Fruit fly (Drosophila melanogaster): Measurements from ENCODE around the gene CG5888.

The CG5888 gene

DNA sequence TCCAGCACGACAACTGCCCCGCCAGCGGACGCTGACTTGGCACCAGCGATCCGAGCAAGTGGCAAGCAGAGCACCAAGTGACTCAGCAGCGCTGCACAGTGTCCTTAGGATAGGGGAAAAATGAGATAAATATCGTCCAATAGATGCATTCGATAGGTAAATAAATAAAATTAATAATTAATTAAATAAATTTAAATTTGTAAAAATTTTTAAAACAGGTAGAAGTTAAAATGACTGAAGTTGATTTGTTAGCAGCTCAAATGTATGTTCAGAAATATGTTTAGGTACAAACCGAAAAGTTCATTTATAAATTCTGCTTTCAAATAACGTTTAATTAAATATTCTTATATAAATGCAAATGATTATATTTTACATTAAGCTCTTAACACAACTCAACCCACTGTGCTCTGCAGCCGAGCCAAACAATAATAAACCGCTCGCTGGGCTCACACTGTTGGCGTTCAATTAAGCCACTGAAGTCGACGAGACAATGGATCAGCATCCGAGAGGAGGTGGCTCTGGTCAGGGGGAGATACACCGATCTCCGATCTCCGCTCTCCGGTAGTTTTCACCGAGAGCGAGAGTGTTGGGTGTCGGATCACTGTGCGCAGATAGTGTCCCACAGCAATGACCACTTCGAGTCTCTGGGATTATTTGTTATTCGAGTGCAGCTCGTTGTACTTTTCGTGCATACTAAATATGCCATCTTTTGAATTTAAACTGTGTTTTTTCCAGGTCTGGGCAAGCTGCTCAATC lies at the start of gene CG5888:
TSS of gene CG5888 (minus strand) at position 19 of the 756 bp plus-strand sequence.
- TF ChIP-seq CG32121 (GFP tag; IDR thresholded peaks at IDR 0.05) (peak; percentile 67), CG8159 (tag; optimal IDR thresholded peaks at IDR 0.05) (peak; percentile 80), Ets98B (GFP tag; IDR thresholded peaks at IDR 0.05) (peak; percentile 65; the same call in 1 of the 2 replicates), CG10348 (GFP tag; IDR thresholded peaks at IDR 0.05) (no peak), CG34367 (tag; optimal IDR thresholded peaks at IDR 0.05) (peak; percentile 54), Pif1B (GFP tag; optimal IDR thresholded peaks at IDR 0.05) (peak; percentile 4), CG12605 (GFP tag; IDR thresholded peaks at IDR 0.05) (no peak; the same call in 1 of the 2 replicates), Snoo (tag; optimal IDR thresholded peaks at IDR 0.05) (peak; percentile 81), D1 (tag; optimal IDR thresholded peaks at IDR 0.05) (no peak), EcR (GFP tag; optimal IDR thresholded peaks at IDR 0.05) (peak; percentile 75), CG17806 (tag; optimal IDR thresholded peaks at IDR 0.05) (peak; percentile 46), gl (tag; optimal IDR thresholded peaks at IDR 0.05) (no peak), fd96Ca (GFP tag; IDR thresholded peaks at IDR 0.05) (0 out of 3 replicates have a peak, but pooled peaks have one; percentile 20), CG14655 (GFP tag; optimal IDR thresholded peaks at IDR 0.05) (peak; percentile 69), CG8301 (tag; optimal IDR thresholded peaks at IDR 0.05) (no peak), Pif1A (GFP tag; optimal IDR thresholded peaks at IDR 0.05) (peak; percentile 9), CG13204 (GFP tag; optimal IDR thresholded peaks at IDR 0.05) (peak; percentile 66), CG15710 (tag; optimal IDR thresholded peaks at IDR 0.05) (peak; percentile 88), CG9948 (tag; optimal IDR thresholded peaks at IDR 0.05) (peak; percentile 66), rn (GFP tag; IDR thresholded peaks at IDR 0.05) (0 out of 2 replicates have a peak, but pooled peaks have one; percentile 35), CG4496 (GFP tag; IDR thresholded peaks at IDR 0.05) (peak; percentile 69; the same call in 2 of the 3 replicates)

DNA sequence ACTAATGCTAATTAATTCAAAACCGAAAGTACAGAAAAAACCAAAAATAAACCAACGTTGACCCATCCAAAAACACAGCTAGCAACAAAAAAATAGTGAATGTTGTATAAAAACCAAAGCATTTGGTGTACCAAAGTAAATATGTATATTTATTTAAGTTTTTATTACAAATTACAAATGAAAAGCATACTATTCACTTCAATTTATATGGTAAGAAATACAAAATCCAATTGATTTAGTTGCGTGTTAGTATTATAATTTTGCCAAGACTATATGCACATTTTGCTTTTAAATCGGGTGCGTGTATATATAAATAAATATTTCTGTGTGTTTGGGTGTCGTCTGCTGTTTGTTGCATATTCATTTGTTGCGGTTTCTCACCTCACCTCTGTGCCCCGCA lies 48.9 kb upstream of the CG5888 start:
- TF ChIP-seq Pif1A (GFP tag; optimal IDR thresholded peaks at IDR 0.05) (no peak), rn (GFP tag; IDR thresholded peaks at IDR 0.05) (no peak), CG9948 (tag; optimal IDR thresholded peaks at IDR 0.05) (no peak), CG32121 (GFP tag; IDR thresholded peaks at IDR 0.05) (peak; percentile 41), CG34367 (tag; optimal IDR thresholded peaks at IDR 0.05) (no peak), CG14655 (GFP tag; optimal IDR thresholded peaks at IDR 0.05) (peak; percentile 5), CG8301 (tag; optimal IDR thresholded peaks at IDR 0.05) (peak; percentile 13), CG12605 (GFP tag; IDR thresholded peaks at IDR 0.05) (no peak), gl (tag; optimal IDR thresholded peaks at IDR 0.05) (no peak), CG13204 (GFP tag; optimal IDR thresholded peaks at IDR 0.05) (no peak), fd96Ca (GFP tag; IDR thresholded peaks at IDR 0.05) (no peak), D1 (tag; optimal IDR thresholded peaks at IDR 0.05) (no peak), CG15710 (tag; optimal IDR thresholded peaks at IDR 0.05) (no peak)

DNA sequence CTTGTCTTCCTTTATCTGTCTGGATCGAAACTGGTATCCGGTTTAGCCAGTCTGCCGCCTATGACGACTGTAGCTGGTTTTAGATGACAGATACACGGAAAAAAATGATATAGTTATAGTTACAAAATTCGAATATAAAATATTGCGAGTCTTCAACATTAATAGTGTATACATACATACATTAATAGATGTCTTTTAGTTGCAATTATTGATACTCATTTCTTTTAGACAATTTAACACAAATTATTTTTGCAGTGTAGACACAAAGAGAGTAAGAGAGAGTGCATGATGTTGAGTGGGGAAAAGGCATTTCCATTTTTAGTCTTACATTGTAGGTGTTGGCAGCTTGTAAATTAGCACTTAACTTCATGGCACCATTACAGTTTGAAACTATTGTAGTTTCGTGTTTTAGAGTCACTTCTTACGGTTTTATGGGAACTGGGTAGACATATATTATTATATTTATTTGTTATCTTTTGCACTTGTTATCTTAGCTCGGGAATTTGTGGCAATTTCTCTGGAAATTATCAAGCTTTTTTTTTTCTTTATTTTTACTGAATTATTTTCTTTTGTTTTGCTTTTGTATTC lies 47.0 kb upstream of the CG5888 start:
- TF ChIP-seq CG13204 (GFP tag; optimal IDR thresholded peaks at IDR 0.05) (peak; percentile 88), Pif1B (GFP tag; optimal IDR thresholded peaks at IDR 0.05) (no peak), CG17806 (tag; optimal IDR thresholded peaks at IDR 0.05) (no peak), CG12605 (GFP tag; IDR thresholded peaks at IDR 0.05) (peak; percentile 95), Snoo (tag; optimal IDR thresholded peaks at IDR 0.05) (peak; percentile 85), CG8301 (tag; optimal IDR thresholded peaks at IDR 0.05) (no peak), EcR (GFP tag; optimal IDR thresholded peaks at IDR 0.05) (peak; percentile 56), CG9948 (tag; optimal IDR thresholded peaks at IDR 0.05) (peak; percentile 71), CG34367 (tag; optimal IDR thresholded peaks at IDR 0.05) (peak; percentile 92), CG15710 (tag; optimal IDR thresholded peaks at IDR 0.05) (peak; percentile 96), Pif1A (GFP tag; optimal IDR thresholded peaks at IDR 0.05) (peak; percentile 49)

DNA sequence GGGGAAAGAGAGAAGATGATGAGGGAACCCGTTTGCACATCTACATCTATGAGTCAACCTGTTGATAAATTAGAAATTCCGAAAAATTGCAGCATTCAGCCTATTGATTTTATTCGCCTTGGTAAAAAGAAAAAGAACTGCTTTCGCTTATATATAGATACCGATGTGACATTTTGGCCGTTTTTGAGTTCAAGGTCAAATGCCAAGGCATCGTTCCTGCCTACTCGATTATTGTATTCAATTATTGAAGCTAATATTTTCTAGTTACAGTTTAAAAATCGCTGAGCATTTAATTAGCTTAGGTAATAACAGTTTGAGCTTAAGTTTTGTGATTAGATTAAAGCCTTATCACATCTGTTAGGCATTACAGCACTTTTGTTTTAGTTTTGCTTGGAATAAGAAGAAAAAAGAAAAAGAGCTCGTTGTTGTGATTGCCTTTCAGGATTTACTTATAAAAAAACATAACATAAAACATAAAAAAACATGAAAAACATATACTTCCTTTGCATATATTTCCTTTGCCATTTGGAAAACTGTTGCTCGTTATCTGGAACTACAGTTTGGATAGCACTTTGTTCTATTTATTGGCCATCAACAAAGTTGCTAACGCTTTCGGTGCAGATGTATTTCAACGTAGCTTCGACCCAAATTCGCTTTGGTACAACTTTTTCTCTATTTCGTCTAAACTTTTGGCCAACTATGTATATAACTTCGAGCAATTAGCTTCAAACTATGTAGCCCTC lies 45.9 kb upstream of the CG5888 start:
- TF ChIP-seq rn (GFP tag; IDR thresholded peaks at IDR 0.05) (no peak), D1 (tag; optimal IDR thresholded peaks at IDR 0.05) (no peak), fd96Ca (GFP tag; IDR thresholded peaks at IDR 0.05) (no peak), CG17806 (tag; optimal IDR thresholded peaks at IDR 0.05) (no peak), CG14655 (GFP tag; optimal IDR thresholded peaks at IDR 0.05) (no peak), EcR (GFP tag; optimal IDR thresholded peaks at IDR 0.05) (no peak), CG8159 (tag; optimal IDR thresholded peaks at IDR 0.05) (no peak), CG12605 (GFP tag; IDR thresholded peaks at IDR 0.05) (no peak), Ets98B (GFP tag; IDR thresholded peaks at IDR 0.05) (no peak), CG34367 (tag; optimal IDR thresholded peaks at IDR 0.05) (no peak), Pif1B (GFP tag; optimal IDR thresholded peaks at IDR 0.05) (no peak), Snoo (tag; optimal IDR thresholded peaks at IDR 0.05) (no peak), CG8301 (tag; optimal IDR thresholded peaks at IDR 0.05) (no peak), gl (tag; optimal IDR thresholded peaks at IDR 0.05) (no peak), CG4496 (GFP tag; IDR thresholded peaks at IDR 0.05) (no peak)

DNA sequence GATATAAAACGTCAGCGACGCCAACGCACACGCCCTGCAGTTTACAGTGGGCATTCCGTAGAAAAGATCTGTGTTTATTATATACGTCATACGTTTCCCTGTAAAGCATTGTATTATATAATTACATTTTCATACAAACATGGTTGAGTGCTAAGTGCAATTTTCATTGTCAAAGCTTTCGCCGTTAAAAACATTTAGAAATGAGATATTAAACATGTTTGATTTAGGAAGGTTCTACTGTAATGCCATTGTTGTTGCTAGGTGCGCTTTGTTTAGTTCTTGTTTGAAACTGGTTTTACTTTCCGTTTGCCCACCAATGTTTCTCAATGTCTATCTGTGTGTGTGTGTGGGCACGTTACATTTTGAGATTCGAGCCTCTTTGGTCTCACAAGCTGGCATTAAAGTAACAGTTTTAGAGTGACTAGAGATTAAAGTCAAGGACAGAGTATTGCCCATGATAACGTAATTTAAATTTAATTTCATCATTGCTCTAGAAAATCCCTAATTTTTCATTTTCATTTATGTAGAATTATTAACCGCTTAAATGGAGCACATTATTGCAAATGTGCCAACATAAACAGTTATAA lies 44.4 kb upstream of the CG5888 start:
- peak; percentile 50 for TF ChIP-seq rn (GFP tag; IDR thresholded peaks at IDR 0.05)
- peak; percentile 88 for TF ChIP-seq CG13204 (GFP tag; optimal IDR thresholded peaks at IDR 0.05)
- peak; percentile 83 for TF ChIP-seq D1 (tag; optimal IDR thresholded peaks at IDR 0.05)
- TF ChIP-seq CG8301 (tag; optimal IDR thresholded peaks at IDR 0.05) = peak; percentile 90
- TF ChIP-seq Snoo (tag; optimal IDR thresholded peaks at IDR 0.05) = peak; percentile 74
- TF ChIP-seq fd96Ca (GFP tag; IDR thresholded peaks at IDR 0.05) = peak; percentile 91
- TF ChIP-seq CG34367 (tag; optimal IDR thresholded peaks at IDR 0.05) = peak; percentile 93
- TF ChIP-seq CG12605 (GFP tag; IDR thresholded peaks at IDR 0.05) = peak; percentile 84
- peak; percentile 53; the same call in 1 of the 2 replicates for TF ChIP-seq CG10348 (GFP tag; IDR thresholded peaks at IDR 0.05)
- peak; percentile 89 for TF ChIP-seq CG8159 (tag; optimal IDR thresholded peaks at IDR 0.05)
- peak; percentile 89 for TF ChIP-seq Pif1B (GFP tag; optimal IDR thresholded peaks at IDR 0.05)
- TF ChIP-seq CG9948 (tag; optimal IDR thresholded peaks at IDR 0.05) = peak; percentile 92
- peak; percentile 93 for TF ChIP-seq Pif1A (GFP tag; optimal IDR thresholded peaks at IDR 0.05)
- peak; percentile 54 for TF ChIP-seq EcR (GFP tag; optimal IDR thresholded peaks at IDR 0.05)
- peak; percentile 85 for TF ChIP-seq Ets98B (GFP tag; IDR thresholded peaks at IDR 0.05)
- peak; percentile 94 for TF ChIP-seq CG15710 (tag; optimal IDR thresholded peaks at IDR 0.05)
- TF ChIP-seq CG4496 (GFP tag; IDR thresholded peaks at IDR 0.05) = peak; percentile 94
- peak; percentile 91 for TF ChIP-seq CG17806 (tag; optimal IDR thresholded peaks at IDR 0.05)
- peak; percentile 86 for TF ChIP-seq gl (tag; optimal IDR thresholded peaks at IDR 0.05)
- TF ChIP-seq CG32121 (GFP tag; IDR thresholded peaks at IDR 0.05) = peak; percentile 85
- peak; percentile 93 for TF ChIP-seq CG14655 (GFP tag; optimal IDR thresholded peaks at IDR 0.05)
